Worm (Caenorhabditis elegans) whole organism, L4/young adult: ENCODE data around the gene dhhc-1.

Experiments used
- dao-5 ChIP-seq: sonication (generic microtip); optimal IDR thresholded peaks from 2 replicates; lab custom pipeline; 2016; ENCODE audit warnings: missing genotype, missing genetic modification characterization, moderate library complexity, missing compliant biosample characterization
- him-1 ChIP-seq: sonication (generic microtip); optimal IDR thresholded peaks from 2 replicates; lab custom pipeline; 2016; ENCODE audit warnings: missing genotype, missing genetic modification reagents, missing genetic modification characterization, missing compliant biosample characterization

ce11 chrX:15148389-15148788 lies 48.2 kb upstream of the dhhc-1 start:
- no peak for TF ChIP-seq dao-5
- no peak for TF ChIP-seq him-1 (tag; lab: Kevin White, UChicago)
